Worm (Caenorhabditis elegans) whole organism, young adult: Measurements from ENCODE around the gene F09G8.7.

ENCODE experiments used
- B0336.3 ChIP-seq: fragments of 200-800 bp; sonication (Bioruptor generic); IDR thresholded peaks from 2 replicates; pipeline ENCODE4 v1.3.6; 2022; ENCODE audit warnings: missing genetic modification characterization, missing compliant biosample characterization
- C06A6.2 ChIP-seq: fragments of 200-800 bp; sonication (Bioruptor generic); conservative IDR thresholded peaks from 2 replicates; pipeline ENCODE4 v1.3.6; 2022; ENCODE audit warnings: missing genetic modification characterization, missing compliant biosample characterization
- F33H1.4 ChIP-seq: fragments of 200-800 bp; sonication (Bioruptor generic); IDR thresholded peaks from 2 replicates; pipeline ENCODE4 v1.3.6; 2022; ENCODE audit warnings: missing genetic modification reagents, missing genetic modification characterization, missing compliant biosample characterization
- F37B4.10 ChIP-seq: fragments of 200-800 bp; sonication (Bioruptor generic); IDR thresholded peaks from 2 replicates; pipeline ENCODE4 v1.3.6; 2022; ENCODE audit warnings: missing genetic modification characterization, missing compliant biosample characterization
- F39B2.1 ChIP-seq: fragments of 200-800 bp; sonication (Bioruptor generic); IDR thresholded peaks from 2 replicates; pipeline ENCODE4 v1.3.6; 2022; ENCODE audit warnings: missing genetic modification reagents, missing genetic modification characterization, missing compliant biosample characterization
- F49E8.2 ChIP-seq: sonication (generic microtip); optimal IDR thresholded peaks from 3 replicates; lab custom pipeline; 2017; ENCODE audit warnings: missing genetic modification characterization, mild to moderate bottlenecking, missing compliant biosample characterization, antibody characterized with exemption, moderate library complexity; ENCODE audit not compliant: insufficient read depth
- F52B5.7 ChIP-seq: sonication (generic microtip); optimal IDR thresholded peaks from 2 replicates; lab custom pipeline; 2016; ENCODE audit warnings: mild to moderate bottlenecking, missing genetic modification characterization, missing compliant biosample characterization
- F55B11.4 ChIP-seq: sonication (generic microtip); optimal IDR thresholded peaks from 2 replicates; lab custom pipeline; 2016; ENCODE audit warnings: missing compliant biosample characterization, missing genetic modification characterization, borderline replicate concordance; ENCODE audit not compliant: insufficient read depth
- T07F8.4 ChIP-seq: sonication (generic microtip); optimal IDR thresholded peaks from 2 replicates; lab custom pipeline; 2016; ENCODE audit warnings: mild to moderate bottlenecking, missing genetic modification characterization, moderate library complexity, missing compliant biosample characterization
- T26A5.8 ChIP-seq: sonication (generic microtip); optimal IDR thresholded peaks from 2 replicates; lab custom pipeline; 2016; ENCODE audit warnings: missing genetic modification characterization, missing compliant biosample characterization
- Y56A3A.18 ChIP-seq: fragments of 200-800 bp; sonication (Bioruptor generic); IDR thresholded peaks from 2 replicates; pipeline ENCODE4 v1.3.6; 2022; ENCODE audit warnings: missing genetic modification reagents, missing genetic modification characterization, missing compliant biosample characterization
- aptf-2 ChIP-seq: fragments of 200-800 bp; sonication (Bioruptor generic); conservative IDR thresholded peaks from 2 replicates; pipeline ENCODE4 v1.3.6; 2022; ENCODE audit warnings: missing genetic modification reagents, missing genetic modification characterization, missing compliant biosample characterization
- athp-1 ChIP-seq: sonication (generic microtip); optimal IDR thresholded peaks from 2 replicates; lab custom pipeline; 2017; ENCODE audit warnings: mild to moderate bottlenecking, missing genetic modification characterization, missing compliant biosample characterization
- ccch-3 ChIP-seq: fragments of 200-800 bp; sonication (Bioruptor generic); optimal IDR thresholded peaks from 2 replicates; lab custom pipeline; 2018; ENCODE audit warnings: mild to moderate bottlenecking, missing genetic modification characterization, missing compliant biosample characterization
- ceh-58 ChIP-seq: fragments of 200-800 bp; sonication (Bioruptor generic); IDR thresholded peaks from 2 replicates; pipeline ENCODE4 v1.3.6; 2022; ENCODE audit warnings: missing genetic modification characterization, missing compliant biosample characterization
- chd-7 ChIP-seq: sonication (generic microtip); optimal IDR thresholded peaks from 2 replicates; lab custom pipeline; 2016; ENCODE audit warnings: mild to moderate bottlenecking, missing genetic modification characterization, moderate library complexity, missing compliant biosample characterization
- dox-1 ChIP-seq: fragments of 200-800 bp; sonication (Bioruptor generic); IDR thresholded peaks from 2 replicates; pipeline ENCODE4 v1.3.6; 2022; ENCODE audit warnings: missing genetic modification reagents, missing genetic modification characterization, missing compliant biosample characterization
- efl-1 ChIP-seq: fragments of 150-350 bp; optimal IDR thresholded peaks from 2 replicates; lab custom pipeline; 2014; ENCODE audit warnings: missing biosample characterization, missing genetic modification reagents, missing genetic modification characterization
- egrh-3 ChIP-seq: fragments of 200-800 bp; sonication (Bioruptor generic); IDR thresholded peaks from 2 replicates; pipeline ENCODE4 v1.3.6; 2022; ENCODE audit warnings: missing genetic modification reagents, missing genetic modification characterization, missing compliant biosample characterization
- ekl-4 ChIP-seq: fragments of 200-800 bp; sonication (Bioruptor generic); IDR thresholded peaks from 2 replicates; pipeline ENCODE4 v1.3.6; 2022; ENCODE audit warnings: missing genetic modification reagents, missing genetic modification characterization, missing compliant biosample characterization
- ets-4 ChIP-seq: fragments of 200-800 bp; sonication (Bioruptor generic); optimal IDR thresholded peaks from 2 replicates; lab custom pipeline; 2018; ENCODE audit warnings: mild to moderate bottlenecking, missing genetic modification characterization, missing compliant biosample characterization
- gei-17 ChIP-seq: fragments of 200-800 bp; sonication (Bioruptor generic); optimal IDR thresholded peaks from 2 replicates; lab custom pipeline; 2018; ENCODE audit warnings: mild to moderate bottlenecking, missing genetic modification characterization, missing compliant biosample characterization
- hmg-1.2 ChIP-seq: fragments of 200-800 bp; sonication (Bioruptor generic); IDR thresholded peaks from 2 replicates; pipeline ENCODE4 v1.3.6; 2022; ENCODE audit warnings: missing genetic modification reagents, missing genetic modification characterization, missing compliant biosample characterization
- hrde-1 ChIP-seq: sonication (generic microtip); optimal IDR thresholded peaks from 2 replicates; lab custom pipeline; 2016; ENCODE audit warnings: missing genetic modification characterization, mild to moderate bottlenecking, missing compliant biosample characterization, moderate library complexity, missing genotype, missing genetic modification reagents, borderline replicate concordance
- let-526 ChIP-seq: fragments of 200-800 bp; sonication (Bioruptor generic); IDR thresholded peaks from 2 replicates; pipeline ENCODE4 v1.3.6; 2022; ENCODE audit warnings: missing genetic modification reagents, missing genetic modification characterization, missing compliant biosample characterization
- lin-40 ChIP-seq: sonication (generic microtip); optimal IDR thresholded peaks from 2 replicates; lab custom pipeline; 2016; ENCODE audit warnings: missing genetic modification characterization, mild to moderate bottlenecking, missing compliant biosample characterization, missing genotype, missing genetic modification reagents
- lin-54 ChIP-seq: fragments of 200-800 bp; sonication (Bioruptor generic); optimal IDR thresholded peaks from 2 replicates; lab custom pipeline; 2018; ENCODE audit warnings: mild to moderate bottlenecking, missing genetic modification characterization, missing compliant biosample characterization
- madf-10 ChIP-seq: sonication (generic microtip); optimal IDR thresholded peaks from 2 replicates; lab custom pipeline; 2016; ENCODE audit warnings: mild to moderate bottlenecking, missing genetic modification characterization, missing compliant biosample characterization
- madf-3 ChIP-seq: fragments of 200-800 bp; sonication (Bioruptor generic); IDR thresholded peaks from 2 replicates; pipeline ENCODE4 v1.3.6; 2022; ENCODE audit warnings: missing genetic modification reagents, missing genetic modification characterization, missing compliant biosample characterization
- madf-6 ChIP-seq: fragments of 200-800 bp; sonication (Bioruptor generic); IDR thresholded peaks from 2 replicates; pipeline ENCODE4 v1.3.6; 2022; ENCODE audit warnings: missing genetic modification reagents, missing genetic modification characterization, missing compliant biosample characterization
- mcd-1 ChIP-seq: fragments of 200-800 bp; sonication (Bioruptor generic); IDR thresholded peaks from 2 replicates; pipeline ENCODE4 v1.3.6; 2022; ENCODE audit warnings: missing genetic modification reagents, missing genetic modification characterization, missing compliant biosample characterization
- mel-28 ChIP-seq: sonication (generic microtip); optimal IDR thresholded peaks from 2 replicates; lab custom pipeline; 2016; ENCODE audit warnings: borderline replicate concordance, mild to moderate bottlenecking, missing genetic modification characterization, missing compliant biosample characterization
- nfyb-1 ChIP-seq: fragments of 200-800 bp; sonication (Bioruptor generic); IDR thresholded peaks from 2 replicates; pipeline ENCODE4 v1.3.6; 2022; ENCODE audit warnings: missing genetic modification reagents, missing genetic modification characterization, missing compliant biosample characterization
- nhr-120 ChIP-seq: fragments of 200-800 bp; sonication (Bioruptor generic); IDR thresholded peaks from 2 replicates; pipeline ENCODE4 v1.3.6; 2022; ENCODE audit warnings: missing genetic modification characterization, missing compliant biosample characterization
- nhr-179 ChIP-seq: sonication (generic microtip); optimal IDR thresholded peaks from 2 replicates; lab custom pipeline; 2016; ENCODE audit warnings: mild to moderate bottlenecking, missing genetic modification characterization, missing compliant biosample characterization
- nhr-27 ChIP-seq: fragments of 200-800 bp; sonication (Bioruptor generic); optimal IDR thresholded peaks from 2 replicates; lab custom pipeline; 2018; ENCODE audit warnings: mild to moderate bottlenecking, missing genetic modification characterization, moderate library complexity, missing compliant biosample characterization
- nhr-80 ChIP-seq: sonication (generic microtip); optimal IDR thresholded peaks from 2 replicates; lab custom pipeline; 2016; ENCODE audit warnings: missing genetic modification characterization, missing compliant biosample characterization
- tbp1 ChIP-seq: fragments of 200-800 bp; sonication (Bioruptor generic); optimal IDR thresholded peaks from 2 replicates; lab custom pipeline; 2018; ENCODE audit warnings: mild to moderate bottlenecking, missing genetic modification characterization, missing compliant biosample characterization
- unc-130 ChIP-seq: sonication (generic microtip); optimal IDR thresholded peaks from 2 replicates; lab custom pipeline; 2016; ENCODE audit warnings: missing genetic modification reagents, missing genetic modification characterization, missing compliant biosample characterization
- zfh-2 ChIP-seq: fragments of 200-800 bp; sonication (Bioruptor generic); conservative IDR thresholded peaks from 2 replicates; pipeline ENCODE4 v1.3.6; 2022; ENCODE audit warnings: missing genetic modification reagents, missing genetic modification characterization, missing compliant biosample characterization
- ztf-25 ChIP-seq: fragments of 200-800 bp; sonication (Bioruptor generic); IDR thresholded peaks from 2 replicates; pipeline ENCODE4 v1.3.6; 2022; ENCODE audit warnings: missing genetic modification reagents, missing genetic modification characterization, missing compliant biosample characterization
- ztf-3 ChIP-seq: fragments of 200-800 bp; sonication (Bioruptor generic); optimal IDR thresholded peaks from 2 replicates; lab custom pipeline; 2018; ENCODE audit warnings: mild to moderate bottlenecking, missing genetic modification characterization, missing compliant biosample characterization

The F09G8.7 gene

DNA sequence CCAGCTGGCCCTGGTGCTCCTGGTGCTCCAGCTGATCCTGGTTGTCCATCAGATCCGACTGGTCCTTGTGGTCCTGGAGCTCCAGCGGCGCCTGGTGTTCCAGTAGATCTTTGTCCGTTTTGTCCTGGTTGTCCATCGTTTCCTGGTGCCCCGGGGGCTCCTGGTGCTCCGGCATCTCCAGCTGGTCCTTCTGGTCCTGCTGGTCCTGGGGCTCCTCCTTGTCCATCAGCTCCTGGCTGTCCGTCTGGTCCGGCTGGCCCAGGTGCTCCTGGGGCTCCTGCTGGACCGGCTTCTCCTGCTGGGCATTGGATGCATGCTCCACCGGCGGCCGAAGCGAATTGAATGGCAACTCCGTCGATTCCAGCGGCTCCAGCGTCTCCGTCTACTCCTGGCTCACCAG lies 5.6 kb downstream of the F09G8.7 start:
- no peak for TF ChIP-seq nhr-179 (tag; lab: Kevin White, UChicago)
- TF ChIP-seq aptf-2 (GFP tag; lab: Robert Waterston, UW), result no peak
- no peak for TF ChIP-seq C06A6.2
- peak; percentile 95 for TF ChIP-seq zfh-2 (GFP tag; lab: Robert Waterston, UW)
- TF ChIP-seq nfyb-1, result 0 out of 2 replicates have a peak, but pooled peaks have one; percentile 9
- TF ChIP-seq nhr-120 (GFP tag; lab: Robert Waterston, UW), result no peak
- no peak for TF ChIP-seq gei-17 (GFP tag; lab: Kevin White, UChicago)
- TF ChIP-seq mcd-1 (GFP tag; lab: Robert Waterston, UW), result peak; percentile 27; the same call in 1 of the 2 replicates
- 0 out of 2 replicates have a peak, but pooled peaks have one; percentile 23 for TF ChIP-seq dox-1 (GFP tag; lab: Robert Waterston, UW)
- TF ChIP-seq T26A5.8 (tag; lab: Kevin White, UChicago), result no peak
- TF ChIP-seq egrh-3 (GFP tag; lab: Robert Waterston, UW), result peak; percentile 97
- TF ChIP-seq F52B5.7 (tag; lab: Kevin White, UChicago), result peak; percentile 44
- TF ChIP-seq ceh-58 (GFP tag; lab: Robert Waterston, UW), result no peak

DNA sequence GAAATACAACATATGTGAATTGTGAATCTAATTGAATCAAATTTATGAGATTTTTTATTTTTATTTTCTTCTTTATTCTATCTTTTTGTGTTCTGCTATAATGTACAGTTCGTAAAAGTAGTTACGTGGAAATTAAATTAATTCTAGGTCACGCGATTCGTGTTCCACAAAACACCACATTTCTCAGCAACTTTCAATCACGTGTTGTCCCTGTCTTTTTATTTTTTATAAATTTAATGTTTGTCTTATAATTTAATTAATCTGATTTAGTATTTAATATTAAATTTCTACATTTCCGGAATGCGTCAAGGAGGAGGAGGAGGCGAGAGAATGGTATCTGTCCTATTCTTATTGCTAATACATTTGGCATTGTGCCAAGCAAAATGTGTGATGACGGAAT lies 10.1 kb downstream of the F09G8.7 start, which contains the start of gene ncr-2:
Gene ncr-2 (plus strand): TSS at position 301 of the 400 bp plus-strand sequence.
- TF ChIP-seq ztf-25 (GFP tag; lab: Robert Waterston, UW) (no peak), lin-40 (tag; lab: Kevin White, UChicago) (no peak)

DNA sequence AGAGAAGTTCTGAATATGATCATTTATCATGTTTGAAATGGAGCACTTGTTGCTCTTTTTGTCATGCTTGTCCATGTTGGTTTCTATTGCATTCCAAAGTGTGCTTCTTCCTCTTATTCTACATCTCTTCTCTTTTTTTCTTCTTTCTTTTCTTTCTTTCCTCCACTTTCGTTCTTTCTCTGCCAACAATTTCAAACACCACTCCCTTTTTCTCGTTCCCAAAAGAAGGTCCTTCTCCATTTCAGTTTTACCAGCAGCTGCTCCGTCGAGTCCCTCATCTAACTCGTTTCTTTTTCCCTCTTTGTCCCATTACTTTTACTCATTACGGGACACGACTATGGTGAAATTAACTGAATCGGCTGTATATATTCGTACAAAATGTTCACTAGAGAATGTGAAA lies 13.2 kb downstream of the F09G8.7 start, which contains the start of gene F09G8.5:
Gene F09G8.5 (plus strand): TSS at position 38 of the 400 bp plus-strand sequence.
- no peak for TF ChIP-seq madf-10
- no peak for TF ChIP-seq F55B11.4 (tag; lab: Kevin White, UChicago)
- TF ChIP-seq F49E8.2 (tag; lab: Kevin White, UChicago), result no peak
- TF ChIP-seq ets-4, result no peak
- TF ChIP-seq lin-54, result no peak
- no peak for TF ChIP-seq nhr-80 (tag; lab: Kevin White, UChicago)
- TF ChIP-seq ztf-3 (GFP tag; lab: Kevin White, UChicago), result no peak

DNA sequence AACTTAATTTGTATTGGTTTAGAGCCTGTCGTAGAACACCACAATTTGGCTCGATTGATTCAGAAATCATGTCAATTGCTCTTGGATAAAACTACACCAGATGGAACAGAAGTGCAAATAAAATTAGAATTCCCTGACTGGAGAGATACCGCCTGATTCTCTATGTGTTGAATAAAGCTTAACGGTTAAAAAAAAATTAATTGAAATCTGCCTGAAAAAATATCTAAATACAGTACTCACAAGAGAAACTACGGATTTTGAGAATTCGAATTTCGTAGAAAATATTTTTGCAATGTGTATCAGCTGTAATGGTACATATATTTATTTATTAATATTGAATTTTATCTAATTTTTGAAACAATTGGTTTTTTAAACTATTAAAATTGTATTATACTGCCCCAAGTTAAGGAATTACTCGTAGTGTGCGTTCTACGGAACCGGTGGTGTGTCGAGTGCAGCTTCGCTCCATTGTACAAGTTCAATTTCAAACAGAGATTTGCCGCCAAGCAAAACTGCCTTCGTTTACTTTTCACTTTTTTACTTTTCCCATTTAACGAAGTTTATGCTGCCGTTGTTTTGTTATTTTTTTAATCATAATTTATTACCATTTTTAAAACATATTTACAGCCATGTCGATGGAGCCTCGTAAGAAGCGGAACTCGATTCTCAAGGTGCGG lies 18.0 kb downstream of the F09G8.7 start, which contains the start of gene knl-1:
Gene knl-1 (plus strand): TSS at position 626 of the 677 bp plus-strand sequence.
- peak; percentile 68 for TF ChIP-seq unc-130
- TF ChIP-seq ccch-3 (GFP tag; lab: Kevin White, UChicago), result no peak
- TF ChIP-seq let-526 (GFP tag; lab: Robert Waterston, UW), result 0 out of 2 replicates have a peak, but pooled peaks have one; percentile 35
- TF ChIP-seq madf-6 (GFP tag; lab: Robert Waterston, UW), result peak; percentile 69
- no peak for TF ChIP-seq T07F8.4 (tag; lab: Kevin White, UChicago)
- peak; percentile 74 for TF ChIP-seq dox-1 (GFP tag; lab: Robert Waterston, UW)
- no peak for TF ChIP-seq mel-28 (tag; lab: Kevin White, UChicago)
- TF ChIP-seq Y56A3A.18 (GFP tag; lab: Robert Waterston, UW), result no peak
- TF ChIP-seq F37B4.10 (GFP tag; lab: Robert Waterston, UW), result no peak
- no peak for TF ChIP-seq B0336.3 (GFP tag; lab: Robert Waterston, UW)
- TF ChIP-seq chd-7, result no peak
- TF ChIP-seq nhr-80 (tag; lab: Kevin White, UChicago), result peak; percentile 39
- TF ChIP-seq F33H1.4 (GFP tag; lab: Robert Waterston, UW), result peak; percentile 44
- TF ChIP-seq athp-1 (tag; lab: Kevin White, UChicago), result no peak
- no peak for TF ChIP-seq F39B2.1 (GFP tag; lab: Robert Waterston, UW)
- peak; percentile 25 for TF ChIP-seq tbp1 (GFP tag; lab: Kevin White, UChicago)
- TF ChIP-seq lin-40 (tag; lab: Kevin White, UChicago), result no peak
- 0 out of 2 replicates have a peak, but pooled peaks have one; percentile 59 for TF ChIP-seq ztf-25 (GFP tag; lab: Robert Waterston, UW)
- peak; percentile 46; the same call in 1 of the 2 replicates for TF ChIP-seq hmg-1.2 (GFP tag; lab: Robert Waterston, UW)
- no peak for TF ChIP-seq C06A6.2
- no peak for TF ChIP-seq nhr-27
- TF ChIP-seq madf-3 (GFP tag; lab: Robert Waterston, UW), result no peak
- TF ChIP-seq mcd-1 (GFP tag; lab: Robert Waterston, UW), result peak; percentile 80
- TF ChIP-seq hrde-1 (tag; lab: Kevin White, UChicago), result no peak
- TF ChIP-seq ekl-4 (GFP tag; lab: Robert Waterston, UW), result no peak
- TF ChIP-seq efl-1, result peak; percentile 90
